Worm (Caenorhabditis elegans) whole organism, mixed stage, embryonic: ENCODE results near the gene rpl-34.

Experiments used
- blmp-1 ChIP-seq: fragments of 150-350 bp; optimal IDR thresholded peaks from 2 replicates; lab custom pipeline; 2014; ENCODE audit warnings: missing biosample characterization, missing genetic modification characterization
- ces-1 ChIP-seq: fragments of 150-350 bp; optimal IDR thresholded peaks from 2 replicates; lab custom pipeline; 2014; ENCODE audit warnings: missing biosample characterization, missing genetic modification reagents, missing genetic modification characterization
- lin-13 ChIP-seq: fragments of 150-350 bp; optimal IDR thresholded peaks from 2 replicates; lab custom pipeline; 2014; ENCODE audit warnings: missing biosample characterization, missing genetic modification characterization
- lin-32 ChIP-seq: fragments of 200-800 bp; sonication (Bioruptor generic); optimal IDR thresholded peaks from 2 replicates; lab custom pipeline; 2018; ENCODE audit warnings: mild to moderate bottlenecking, missing genetic modification characterization, missing compliant biosample characterization
- nhr-237 ChIP-seq: fragments of 150-350 bp; optimal IDR thresholded peaks from 2 replicates; lab custom pipeline; 2014; ENCODE audit warnings: missing biosample characterization, missing genetic modification characterization
- nhr-76 ChIP-seq: sonication (generic microtip); optimal IDR thresholded peaks from 2 replicates; lab custom pipeline; 2017; ENCODE audit warnings: missing biosample characterization, missing genetic modification characterization
- pha-4 ChIP-seq: fragments of 150-350 bp; optimal IDR thresholded peaks from 2 replicates; lab custom pipeline; 2018; ENCODE audit warnings: missing biosample characterization, missing genetic modification reagents, missing genetic modification characterization
- ztf-11 ChIP-seq: fragments of 150-350 bp; optimal IDR thresholded peaks from 2 replicates; lab custom pipeline; 2014; ENCODE audit warnings: missing biosample characterization, missing genetic modification characterization

ce11 chrIV:12252579-12252978, 16.2 kb upstream of the rpl-34 start, which contains the start of gene dnj-26:
- TF ChIP-seq lin-32 (GFP tag; lab: Kevin White, UChicago) (no peak), pha-4 (no peak), ces-1 (GFP tag; lab: Kevin White, UChicago) (no peak), blmp-1 (tag; lab: Kevin White, UChicago) (no peak), ztf-11 (tag; lab: Kevin White, UChicago) (no peak), nhr-237 (tag; lab: Kevin White, UChicago) (no peak), nhr-76 (tag; lab: Kevin White, UChicago) (no peak), lin-13 (no peak)
